Worm (Caenorhabditis elegans) whole organism, L4 larva: ENCODE results near the gene fbxc-36.

Experiments used
- aly-2 ChIP-seq: sonication (generic microtip); optimal IDR thresholded peaks from 2 replicates; lab custom pipeline; 2018; ENCODE audit warnings: missing biosample characterization, missing genetic modification characterization
- cey-2 ChIP-seq: sonication (generic microtip); optimal IDR thresholded peaks from 3 replicates; lab custom pipeline; 2017; ENCODE audit warnings: missing genetic modification characterization, mild to moderate bottlenecking, missing compliant biosample characterization, antibody characterized with exemption, borderline replicate concordance; ENCODE audit not compliant: insufficient read depth
- mdl-1 ChIP-seq, 2 experiments: fragments of 150-350 bp in 1 of 2; sonication (generic microtip) in 1 of 2; optimal IDR thresholded peaks; 2 replicates each; lab custom pipeline; 2014 to 2017; ENCODE audit warnings: missing biosample characterization in 2 of 2, missing genetic modification characterization in 2 of 2
- nhr-237 ChIP-seq: sonication (generic microtip); optimal IDR thresholded peaks from 2 replicates; lab custom pipeline; 2017; ENCODE audit warnings: missing biosample characterization, missing genetic modification characterization
- nhr-6 ChIP-seq: fragments of 150-350 bp; optimal IDR thresholded peaks from 2 replicates; lab custom pipeline; 2014; ENCODE audit warnings: missing biosample characterization, missing genetic modification characterization

- TF ChIP-seq nhr-237 (tag; lab: Kevin White, UChicago) (no peak), aly-2 (no peak), cey-2 (tag; lab: Kevin White, UChicago) (no peak), mdl-1 (tag; optimal IDR thresholded peaks at IDR 0.05; lab: Kevin White, UChicago) (no peak), nhr-6 (tag; lab: Kevin White, UChicago) (no peak)
Observed at ce11 chrII:917324-917723, 23.5 kb upstream of the fbxc-36 start, which contains the start of gene fbxc-30.
